Worm (Caenorhabditis elegans): ENCODE results near the gene sre-41.

DNA sequence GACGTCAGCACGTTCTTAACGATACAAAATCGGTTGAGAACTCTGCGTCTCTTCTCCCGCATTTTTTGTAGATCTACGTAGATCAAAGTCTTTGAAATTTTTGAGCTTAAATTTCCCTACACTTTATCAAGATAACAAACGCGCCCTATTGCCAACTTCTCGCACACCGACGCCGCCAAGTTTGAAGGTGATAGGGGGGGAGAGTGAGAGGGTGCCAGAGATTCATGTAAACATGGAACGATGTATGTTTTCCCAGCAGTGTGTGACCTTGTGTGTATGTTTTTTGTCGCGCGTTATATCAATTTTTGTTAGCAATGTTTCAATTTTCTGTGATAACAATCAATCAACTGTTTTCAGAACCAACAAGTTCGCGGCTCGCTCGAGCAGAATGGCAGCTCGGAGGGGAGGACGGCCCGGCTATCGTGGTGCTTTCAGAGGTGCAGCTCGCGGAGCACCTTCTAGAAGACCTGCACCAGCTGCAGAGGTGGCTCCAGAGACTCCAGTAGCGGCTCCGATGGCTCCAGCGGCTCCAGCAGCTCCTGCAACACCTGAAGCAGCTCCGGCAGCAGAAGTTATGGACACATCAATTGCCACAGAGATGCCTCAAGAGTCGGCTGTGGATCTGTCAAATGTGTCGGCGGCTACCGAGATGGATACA is 46.4 kb upstream of the sre-41 start:
- TF ChIP-seq lin-35 (GFP tag; optimal IDR thresholded peaks at IDR 0.05) (no peak), nhr-120 (GFP tag; IDR thresholded peaks at IDR 0.05) (no peak), dpl-1 (GFP tag; optimal IDR thresholded peaks at IDR 0.05) (no peak), mel-28 (tag; optimal IDR thresholded peaks at IDR 0.05; ENCODE audit: borderline replicate concordance) (no peak), zfh-2 (GFP tag; conservative IDR thresholded peaks at IDR 0.05) (peak; percentile 93), repo-1 (tag; optimal IDR thresholded peaks at IDR 0.05) (no peak), unc-130 (GFP tag; optimal IDR thresholded peaks at IDR 0.05) (no peak), somi-1 (GFP tag; optimal IDR thresholded peaks at IDR 0.05) (no peak)

All from whole organism, young adult.